Worm (Caenorhabditis elegans) whole organism, L3 larva: ENCODE measurements around the gene F45G2.9.

ENCODE experiments used
- egl-5 ChIP-seq: fragments of 150-350 bp; optimal IDR thresholded peaks from 2 replicates; lab custom pipeline; 2017; ENCODE audit warnings: missing biosample characterization, missing genetic modification reagents, missing genetic modification characterization, inconsistent platforms
- jun-1 ChIP-seq: fragments of 150-350 bp; optimal IDR thresholded peaks from 2 replicates; lab custom pipeline; 2014; ENCODE audit warnings: missing biosample characterization, missing genetic modification reagents, missing genetic modification characterization
- lin-39 ChIP-seq: fragments of 150-350 bp; optimal IDR thresholded peaks from 2 replicates; lab custom pipeline; 2018; ENCODE audit warnings: missing biosample characterization, missing genetic modification reagents, missing genetic modification characterization
- nhr-23 ChIP-seq: fragments of 150-350 bp; optimal IDR thresholded peaks from 2 replicates; lab custom pipeline; 2014; ENCODE audit warnings: missing biosample characterization, missing genetic modification reagents, missing genetic modification characterization
- nhr-76 ChIP-seq: fragments of 150-350 bp; sonication (generic microtip); optimal IDR thresholded peaks from 5 replicates; lab custom pipeline; 2014; ENCODE audit warnings: missing biosample characterization, missing genetic modification characterization
- pha-4 ChIP-seq: fragments of 150-350 bp; optimal IDR thresholded peaks from 2 replicates; lab custom pipeline; 2014; ENCODE audit warnings: missing biosample characterization, missing genetic modification reagents, missing genetic modification characterization
- tbx-2 ChIP-seq: sonication (generic microtip); optimal IDR thresholded peaks from 2 replicates; lab custom pipeline; 2016; ENCODE audit warnings: mild to moderate bottlenecking, missing genetic modification characterization, missing compliant biosample characterization
- unc-62 ChIP-seq: fragments of 150-350 bp; sonication (generic microtip); optimal IDR thresholded peaks from 4 replicates; lab custom pipeline; 2014; ENCODE audit warnings: missing biosample characterization, missing genetic modification reagents, missing genetic modification characterization

DNA sequence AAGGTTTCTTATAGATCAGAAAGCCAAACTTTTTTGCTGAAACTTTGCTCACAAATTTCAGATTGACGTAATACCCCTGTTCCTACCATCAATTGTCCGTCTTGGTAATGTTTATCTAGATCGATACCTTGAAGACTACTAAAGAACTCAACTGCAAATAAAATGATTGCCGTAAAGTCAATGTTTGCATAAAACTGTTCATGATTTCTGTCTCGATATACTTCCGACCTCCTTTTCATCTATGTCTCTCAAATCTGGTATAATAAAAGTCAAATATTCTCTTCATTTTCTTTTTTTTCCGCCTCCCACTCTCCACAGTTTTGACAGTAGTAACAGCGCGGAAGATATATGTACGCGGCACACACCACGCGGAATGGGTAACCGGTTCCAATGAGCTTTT is 31.2 kb downstream of the F45G2.9 start, which contains the start of gene nas-1:
- TF ChIP-seq pha-4 (tag; lab: Kevin White, UChicago) (no peak), lin-39 (tag; lab: Kevin White, UChicago) (no peak), nhr-76 (tag; lab: Kevin White, UChicago) (no peak), nhr-23 (no peak), unc-62 (GFP tag; lab: Kevin White, UChicago) (no peak), egl-5 (tag; lab: Kevin White, UChicago) (no peak), tbx-2 (tag; lab: Kevin White, UChicago) (no peak), jun-1 (tag; lab: Kevin White, UChicago) (no peak)
